Worm (Caenorhabditis elegans): ENCODE measurements around the gene rmd-6.

rmd-6 gene

ce11 chrIV:5110391-5110930, 41.8 kb downstream of the rmd-6 start:
- TF ChIP-seq sma-9 (GFP tag; optimal IDR thresholded peaks at IDR 0.05) (no peak), sma-9 (tag; optimal IDR thresholded peaks at IDR 0.05) (no peak), mdl-1 (tag; optimal IDR thresholded peaks at IDR 0.05) (peak in 1 of 2 experiments; percentile 50)

ce11 chrIV:5111533-5111932, 42.9 kb downstream of the rmd-6 start, which contains the start of gene AC7.3:
Gene AC7.3, plus strand, starts transcription at chrIV:5111833.
- no peak for TF ChIP-seq ceh-82 (tag; optimal IDR thresholded peaks at IDR 0.05)
- TF ChIP-seq nhr-77 (tag; optimal IDR thresholded peaks at IDR 0.05): no peak
- no peak for TF ChIP-seq R02D3.7 (tag; optimal IDR thresholded peaks at IDR 0.05)
- TF ChIP-seq ztf-1 (GFP tag; conservative IDR thresholded peaks at IDR 0.05): no peak
- TF ChIP-seq nhr-129 (tag; optimal IDR thresholded peaks at IDR 0.05): no peak
- no peak for TF ChIP-seq dmd-4 (tag; optimal IDR thresholded peaks at IDR 0.05)
- TF ChIP-seq nhr-21 (tag; optimal IDR thresholded peaks at IDR 0.05): no peak
- TF ChIP-seq nhr-237 (tag; optimal IDR thresholded peaks at IDR 0.05): no peak
- TF ChIP-seq gmeb-1 (tag; optimal IDR thresholded peaks at IDR 0.05): no peak
- TF ChIP-seq ceh-16 (tag; optimal IDR thresholded peaks at IDR 0.05): no peak
- no peak for TF ChIP-seq nhr-10 (tag; optimal IDR thresholded peaks at IDR 0.05)
- no peak for TF ChIP-seq mbf-1 (tag; optimal IDR thresholded peaks at IDR 0.05)
- no peak for TF ChIP-seq unc-39 (tag; optimal IDR thresholded peaks at IDR 0.05)
- TF ChIP-seq Y55F3AM.14 (GFP tag; optimal IDR thresholded peaks at IDR 0.05): no peak
- TF ChIP-seq skn-1 (tag; optimal IDR thresholded peaks at IDR 0.05): no peak
- TF ChIP-seq unc-62 (GFP tag; optimal IDR thresholded peaks at IDR 0.05): no peak
- no peak for TF ChIP-seq mdl-1 (tag; optimal IDR thresholded peaks at IDR 0.05)
- no peak for TF ChIP-seq ztf-4 (tag; optimal IDR thresholded peaks at IDR 0.05)
